Worm (Caenorhabditis elegans) whole organism, L2 larva: ENCODE measurements around the gene gst-13.

ENCODE experiments used
- C34F6.9 ChIP-seq: fragments of 150-350 bp; optimal IDR thresholded peaks from 2 replicates; lab custom pipeline; 2014; ENCODE audit warnings: missing biosample characterization, missing genetic modification characterization
- F13H6.1 ChIP-seq: sonication (generic microtip); optimal IDR thresholded peaks from 2 replicates; lab custom pipeline; 2016; ENCODE audit warnings: missing genetic modification characterization, missing compliant biosample characterization
- R02D3.7 ChIP-seq: fragments of 150-350 bp; optimal IDR thresholded peaks from 2 replicates; lab custom pipeline; 2014; ENCODE audit warnings: missing biosample characterization, missing genetic modification characterization
- Y55F3AM.14 ChIP-seq: fragments of 200-800 bp; sonication (Bioruptor generic); optimal IDR thresholded peaks from 2 replicates; lab custom pipeline; 2018; ENCODE audit warnings: mild to moderate bottlenecking, missing genetic modification characterization, missing compliant biosample characterization
- ZK546.5 ChIP-seq: sonication (generic microtip); optimal IDR thresholded peaks from 2 replicates; lab custom pipeline; 2017; ENCODE audit warnings: missing biosample characterization, missing genetic modification characterization
- alr-1 ChIP-seq: fragments of 150-350 bp; optimal IDR thresholded peaks from 2 replicates; lab custom pipeline; 2014; ENCODE audit warnings: missing biosample characterization, missing genetic modification characterization
- aly-2 ChIP-seq: fragments of 150-350 bp; optimal IDR thresholded peaks from 2 replicates; lab custom pipeline; 2014; ENCODE audit warnings: missing biosample characterization, missing genetic modification characterization
- ama-1 ChIP-seq: fragments of 150-350 bp; optimal IDR thresholded peaks from 2 replicates; lab custom pipeline; 2018; ENCODE audit warnings: inconsistent platforms
- blmp-1 ChIP-seq: sonication (generic microtip); optimal IDR thresholded peaks from 2 replicates; lab custom pipeline; 2017; ENCODE audit warnings: missing genetic modification characterization, mild to moderate bottlenecking, missing compliant biosample characterization, antibody characterized with exemption, moderate library complexity; ENCODE audit not compliant: insufficient read depth
- ceh-16 ChIP-seq: fragments of 150-350 bp; optimal IDR thresholded peaks from 2 replicates; lab custom pipeline; 2014; ENCODE audit warnings: missing biosample characterization, missing genetic modification characterization
- ceh-82 ChIP-seq: fragments of 150-350 bp; optimal IDR thresholded peaks from 2 replicates; lab custom pipeline; 2014; ENCODE audit warnings: missing biosample characterization, missing genetic modification characterization
- crh-2 ChIP-seq: sonication (generic microtip); optimal IDR thresholded peaks from 2 replicates; lab custom pipeline; 2017; ENCODE audit warnings: missing biosample characterization, missing genetic modification characterization
- dmd-4 ChIP-seq: sonication (generic microtip); optimal IDR thresholded peaks from 2 replicates; lab custom pipeline; 2017; ENCODE audit warnings: missing biosample characterization, missing genetic modification characterization
- egl-27 ChIP-seq: sonication (generic microtip); optimal IDR thresholded peaks from 3 replicates; lab custom pipeline; 2017; ENCODE audit warnings: missing biosample characterization, missing genetic modification reagents, missing genetic modification characterization
- elt-1 ChIP-seq: fragments of 150-350 bp; optimal IDR thresholded peaks from 2 replicates; lab custom pipeline; 2014; ENCODE audit warnings: missing biosample characterization, missing genetic modification characterization
- elt-3 ChIP-seq: sonication (generic microtip); optimal IDR thresholded peaks from 2 replicates; lab custom pipeline; 2017; ENCODE audit warnings: missing biosample characterization, missing genetic modification characterization
- fos-1 ChIP-seq: fragments of 150-350 bp; optimal IDR thresholded peaks from 2 replicates; lab custom pipeline; 2014; ENCODE audit warnings: missing biosample characterization, missing genetic modification characterization
- gmeb-1 ChIP-seq: fragments of 150-350 bp; optimal IDR thresholded peaks from 2 replicates; lab custom pipeline; 2014; ENCODE audit warnings: missing biosample characterization, missing genetic modification characterization
- lin-11 ChIP-seq: fragments of 150-350 bp; sonication (generic microtip); optimal IDR thresholded peaks from 2 replicates; lab custom pipeline; 2014; ENCODE audit warnings: missing biosample characterization, missing genetic modification characterization, inconsistent platforms, mixed read lengths
- lin-13 ChIP-seq: fragments of 150-350 bp; optimal IDR thresholded peaks from 2 replicates; lab custom pipeline; 2014; ENCODE audit warnings: missing biosample characterization, missing genetic modification reagents, missing genetic modification characterization
- lin-39 ChIP-seq: fragments of 150-350 bp; optimal IDR thresholded peaks from 2 replicates; lab custom pipeline; 2014; ENCODE audit warnings: missing biosample characterization, missing genetic modification reagents, missing genetic modification characterization
- lsy-2 ChIP-seq, 2 experiments: fragments of 150-350 bp in 1 of 2; sonication (generic microtip) in 1 of 2; optimal IDR thresholded peaks; 2 replicates each; lab custom pipeline; 2014 to 2017; ENCODE audit warnings: missing biosample characterization in 2 of 2, missing genetic modification characterization in 2 of 2
- mab-5 ChIP-seq: fragments of 150-350 bp; optimal IDR thresholded peaks from 2 replicates; lab custom pipeline; 2014; ENCODE audit warnings: missing biosample characterization, missing genetic modification characterization
- mbf-1 ChIP-seq: sonication (generic microtip); optimal IDR thresholded peaks from 2 replicates; lab custom pipeline; 2017; ENCODE audit warnings: missing biosample characterization, missing genetic modification characterization
- mdl-1 ChIP-seq, 2 experiments: fragments of 150-350 bp in 1 of 2; sonication (generic microtip) in 1 of 2; optimal IDR thresholded peaks; 2 replicates each; lab custom pipeline; 2017; ENCODE audit warnings: missing biosample characterization in 2 of 2, missing genetic modification characterization in 2 of 2
- nhr-10 ChIP-seq: sonication (generic microtip); optimal IDR thresholded peaks from 2 replicates; lab custom pipeline; 2017; ENCODE audit warnings: missing biosample characterization, missing genetic modification characterization
- nhr-11 ChIP-seq: fragments of 150-350 bp; optimal IDR thresholded peaks from 2 replicates; lab custom pipeline; 2014; ENCODE audit warnings: missing biosample characterization, missing genetic modification characterization
- nhr-12 ChIP-seq: fragments of 150-350 bp; optimal IDR thresholded peaks from 2 replicates; lab custom pipeline; 2014; ENCODE audit warnings: missing biosample characterization, missing genetic modification characterization
- nhr-129 ChIP-seq: fragments of 150-350 bp; optimal IDR thresholded peaks from 2 replicates; lab custom pipeline; 2014; ENCODE audit warnings: missing biosample characterization, missing genetic modification characterization
- nhr-21 ChIP-seq: fragments of 150-350 bp; optimal IDR thresholded peaks from 2 replicates; lab custom pipeline; 2014; ENCODE audit warnings: missing biosample characterization, missing genetic modification characterization
- nhr-23 ChIP-seq: fragments of 150-350 bp; optimal IDR thresholded peaks from 2 replicates; lab custom pipeline; 2014; ENCODE audit warnings: missing biosample characterization, missing genetic modification reagents, missing genetic modification characterization
- nhr-237 ChIP-seq: fragments of 150-350 bp; optimal IDR thresholded peaks from 2 replicates; lab custom pipeline; 2014; ENCODE audit warnings: missing biosample characterization, missing genetic modification characterization
- nhr-25 ChIP-seq: fragments of 150-350 bp; sonication (generic microtip); optimal IDR thresholded peaks from 3 replicates; lab custom pipeline; 2014; ENCODE audit warnings: missing biosample characterization, missing genetic modification characterization
- nhr-6 ChIP-seq: fragments of 150-350 bp; optimal IDR thresholded peaks from 2 replicates; lab custom pipeline; 2014; ENCODE audit warnings: missing biosample characterization, missing genetic modification characterization
- nhr-77 ChIP-seq: fragments of 150-350 bp; optimal IDR thresholded peaks from 2 replicates; lab custom pipeline; 2014; ENCODE audit warnings: missing biosample characterization, missing genetic modification characterization
- peb-1 ChIP-seq: fragments of 150-350 bp; optimal IDR thresholded peaks from 2 replicates; lab custom pipeline; 2014; ENCODE audit warnings: missing biosample characterization, missing genetic modification characterization
- sem-4 ChIP-seq: fragments of 150-350 bp; optimal IDR thresholded peaks from 2 replicates; lab custom pipeline; 2014; ENCODE audit warnings: missing biosample characterization, missing genetic modification reagents, missing genetic modification characterization
- skn-1 ChIP-seq: sonication (generic microtip); optimal IDR thresholded peaks from 2 replicates; lab custom pipeline; 2017; ENCODE audit warnings: missing biosample characterization, missing genetic modification characterization
- sma-3 ChIP-seq: sonication (generic microtip); optimal IDR thresholded peaks from 2 replicates; lab custom pipeline; 2016; ENCODE audit warnings: missing genetic modification reagents, missing genetic modification characterization, missing compliant biosample characterization
- sma-9 ChIP-seq, 2 experiments: fragments of 150-350 bp in 1 of 2; sonication (generic microtip) in 1 of 2; optimal IDR thresholded peaks; 2 replicates each; lab custom pipeline; 2014 to 2016; ENCODE audit warnings: missing genetic modification characterization in 2 of 2, mild to moderate bottlenecking in 1 of 2, missing biosample characterization in 1 of 2, missing compliant biosample characterization in 1 of 2, missing genetic modification reagents in 1 of 2, moderate library complexity in 1 of 2
- snpc-4 ChIP-seq: fragments of 150-350 bp; optimal IDR thresholded peaks from 2 replicates; lab custom pipeline; 2014; ENCODE audit warnings: missing biosample characterization, missing genetic modification characterization
- unc-39 ChIP-seq: fragments of 150-350 bp; optimal IDR thresholded peaks from 2 replicates; lab custom pipeline; 2014; ENCODE audit warnings: missing biosample characterization, missing genetic modification characterization
- unc-55 ChIP-seq: fragments of 150-350 bp; sonication (generic microtip); optimal IDR thresholded peaks from 3 replicates; lab custom pipeline; 2014; ENCODE audit warnings: missing biosample characterization, missing genetic modification reagents, missing genetic modification characterization
- unc-62 ChIP-seq: fragments of 150-350 bp; optimal IDR thresholded peaks from 2 replicates; lab custom pipeline; 2014; ENCODE audit warnings: missing biosample characterization, missing genetic modification reagents, missing genetic modification characterization
- zag-1 ChIP-seq: fragments of 150-350 bp; optimal IDR thresholded peaks from 2 replicates; lab custom pipeline; 2014; ENCODE audit warnings: missing biosample characterization, missing genetic modification characterization
- ztf-1 ChIP-seq: fragments of 200-800 bp; sonication (Bioruptor generic); conservative IDR thresholded peaks from 2 replicates; pipeline ENCODE4 v1.3.6; 2022; ENCODE audit warnings: missing genetic modification characterization, missing compliant biosample characterization
- ztf-11 ChIP-seq: sonication (generic microtip); optimal IDR thresholded peaks from 2 replicates; lab custom pipeline; 2017; ENCODE audit warnings: missing biosample characterization, missing genetic modification characterization
- ztf-4 ChIP-seq: fragments of 150-350 bp; optimal IDR thresholded peaks from 2 replicates; lab custom pipeline; 2014; ENCODE audit warnings: missing biosample characterization, missing genetic modification characterization

The gst-13 gene

DNA sequence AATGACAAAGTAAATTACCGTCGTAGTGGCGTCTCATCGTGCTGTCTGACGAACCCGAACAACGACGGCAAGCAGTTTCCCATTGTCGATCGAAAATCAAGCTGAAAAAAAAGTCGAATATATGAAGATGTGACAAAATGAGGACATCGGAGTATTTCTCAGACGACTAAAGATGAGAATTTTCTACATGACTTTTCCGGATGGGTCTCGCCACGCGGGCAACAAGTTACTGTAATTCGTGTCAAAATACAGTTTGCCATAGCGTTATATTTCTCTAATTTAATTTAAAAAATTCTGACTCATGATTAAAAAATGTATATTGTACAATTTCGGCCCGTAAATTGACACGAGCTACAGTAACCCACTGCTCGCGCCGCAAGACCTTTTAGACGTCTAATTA, 41.7 kb downstream of the gst-13 start, which contains the start of gene C01G6.4:
C01G6.4 (minus strand) TSS at position 101 of the 400 bp plus-strand sequence.
- TF ChIP-seq egl-27 (tag; lab: Kevin White, UChicago) (no peak), snpc-4 (tag; lab: Kevin White, UChicago) (no peak), unc-62 (GFP tag; lab: Kevin White, UChicago) (no peak), crh-2 (tag; lab: Kevin White, UChicago) (no peak), nhr-237 (no peak), blmp-1 (tag; lab: Kevin White, UChicago) (no peak), mdl-1 (tag; optimal IDR thresholded peaks at IDR 0.05; lab: Kevin White, UChicago) (no peak), nhr-11 (tag; lab: Kevin White, UChicago) (no peak), R02D3.7 (tag; lab: Kevin White, UChicago) (no peak), mbf-1 (tag; lab: Kevin White, UChicago) (no peak), nhr-25 (tag; lab: Kevin White, UChicago) (no peak), nhr-21 (tag; lab: Kevin White, UChicago) (no peak), Y55F3AM.14 (GFP tag; lab: Kevin White, UChicago) (no peak), alr-1 (tag; lab: Kevin White, UChicago) (no peak)

DNA sequence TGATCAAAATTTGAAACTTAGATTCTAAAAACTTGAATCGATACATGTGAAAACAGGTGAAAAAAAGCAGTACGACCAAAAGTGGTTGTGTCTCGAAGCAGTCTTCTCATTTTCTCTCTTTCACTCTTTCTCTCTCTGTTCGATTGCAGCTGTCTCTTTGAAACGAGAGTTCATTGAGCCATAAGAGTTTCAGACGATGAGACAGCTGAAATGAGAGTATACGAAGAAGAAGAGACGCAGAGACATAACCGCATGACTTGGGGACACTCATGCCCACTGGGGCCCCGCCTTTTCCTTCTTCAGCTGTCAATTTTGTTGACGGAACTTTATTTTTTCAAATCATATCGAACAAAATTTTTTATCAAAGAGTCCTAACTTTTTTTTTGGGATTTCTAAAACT, 42.7 kb downstream of the gst-13 start:
- TF ChIP-seq Y55F3AM.14 (GFP tag; lab: Kevin White, UChicago) (peak; percentile 6), R02D3.7 (tag; lab: Kevin White, UChicago) (no peak), unc-62 (GFP tag; lab: Kevin White, UChicago) (no peak), sma-9 (GFP tag; optimal IDR thresholded peaks at IDR 0.05; lab: Kevin White, UChicago) (peak; percentile 90), sma-9 (tag; optimal IDR thresholded peaks at IDR 0.05; lab: Kevin White, UChicago) (no peak), gmeb-1 (peak; percentile 73), mdl-1 (tag; optimal IDR thresholded peaks at IDR 0.05; lab: Kevin White, UChicago) (peak; percentile 67 to 89), nhr-129 (tag; lab: Kevin White, UChicago) (peak; percentile 89), F13H6.1 (tag; lab: Kevin White, UChicago) (peak; percentile 89), lin-13 (GFP tag; lab: Kevin White, UChicago) (peak; percentile 63), unc-55 (GFP tag; lab: Kevin White, UChicago) (peak; percentile 74), sem-4 (tag; lab: Kevin White, UChicago) (peak; percentile 7), snpc-4 (tag; lab: Kevin White, UChicago) (peak; percentile 66), lin-39 (tag; lab: Kevin White, UChicago) (no peak), blmp-1 (tag; lab: Kevin White, UChicago) (peak; percentile 62), alr-1 (tag; lab: Kevin White, UChicago) (no peak), skn-1 (tag; lab: Kevin White, UChicago) (no peak), nhr-77 (tag; lab: Kevin White, UChicago) (no peak), lin-11 (tag; lab: Kevin White, UChicago) (peak; percentile 62), crh-2 (tag; lab: Kevin White, UChicago) (peak; percentile 92), aly-2 (tag; lab: Kevin White, UChicago) (no peak), zag-1 (tag; lab: Kevin White, UChicago) (peak; percentile 76), fos-1 (peak; percentile 95), nhr-12 (tag; lab: Kevin White, UChicago) (no peak), elt-3 (tag; lab: Kevin White, UChicago) (no peak), lsy-2 (tag; optimal IDR thresholded peaks at IDR 0.05; lab: Kevin White, UChicago) (peak; percentile 63 to 90), unc-39 (tag; lab: Kevin White, UChicago) (no peak), ceh-82 (tag; lab: Kevin White, UChicago) (no peak), sma-3 (GFP tag; lab: Kevin White, UChicago) (peak; percentile 77), nhr-237 (no peak), nhr-25 (tag; lab: Kevin White, UChicago) (peak; percentile 90), ztf-1 (GFP tag; lab: Robert Waterston, UW) (no peak), peb-1 (tag; lab: Kevin White, UChicago) (no peak), mab-5 (tag; lab: Kevin White, UChicago) (peak; percentile 83), nhr-10 (no peak), ama-1 (lab: Kevin White, UChicago) (peak; percentile 82), ztf-4 (tag; lab: Kevin White, UChicago) (peak; percentile 73), nhr-23 (tag; lab: Kevin White, UChicago) (no peak), nhr-6 (tag; lab: Kevin White, UChicago) (peak; percentile 81), C34F6.9 (tag; lab: Kevin White, UChicago) (peak; percentile 92), nhr-11 (tag; lab: Kevin White, UChicago) (no peak), ZK546.5 (no peak), egl-27 (tag; lab: Kevin White, UChicago) (peak; percentile 79), ceh-16 (no peak), dmd-4 (tag; lab: Kevin White, UChicago) (no peak), ztf-11 (tag; lab: Kevin White, UChicago) (no peak), mbf-1 (tag; lab: Kevin White, UChicago) (no peak), nhr-21 (tag; lab: Kevin White, UChicago) (peak; percentile 70), elt-1 (tag; lab: Kevin White, UChicago) (no peak)
